Worm (Caenorhabditis elegans): Measurements from ENCODE around the gene rho-1.
"Not testable (repeated sequence)": the region's sequence is repeated elsewhere in the genome, so short reads cannot be mapped to it uniquely, and the experiment has no call there.

Gene rho-1

ce11 chrIV:16488921-16489320 lies at the start of gene rho-1:
rho-1 (minus strand) TSS chrIV:16489021.
- TF ChIP-seq unc-62 (GFP tag; optimal IDR thresholded peaks at IDR 0.05) = no peak

ce11 chrIV:16534900-16535299 lies 46.1 kb upstream of the rho-1 start:
- no peak for TF ChIP-seq unc-62 (GFP tag; optimal IDR thresholded peaks at IDR 0.05)

ce11 chrIV:16533361-16533760 lies 44.5 kb upstream of the rho-1 start, which contains the start of gene Y51H4A.6:
Y51H4A.6 (plus strand) TSS chrIV:16533661.
- TF ChIP-seq unc-62 (GFP tag; optimal IDR thresholded peaks at IDR 0.05) = no peak

ce11 chrIV:16528375-16528774 lies 39.6 kb upstream of the rho-1 start, which contains the start of gene Y51H4A.937:
Y51H4A.937 (plus strand) TSS chrIV:16528675.
- TF ChIP-seq unc-62 (GFP tag; optimal IDR thresholded peaks at IDR 0.05) = no peak

- no peak for TF ChIP-seq unc-62 (GFP tag; optimal IDR thresholded peaks at IDR 0.05)
These were observed 37.2 kb upstream of the rho-1 start, which contains the start of gene Y51H4A.5 for ce11 chrIV:16526038-16526437. Y51H4A.5 (minus strand) TSS chrIV:16526138.

ce11 chrIV:16525018-16525417 lies 36.2 kb upstream of the rho-1 start:
- no peak for TF ChIP-seq unc-62 (GFP tag; optimal IDR thresholded peaks at IDR 0.05)

- not testable (repeated sequence) for TF ChIP-seq unc-62 (GFP tag; optimal IDR thresholded peaks at IDR 0.05)
These were observed 18.3 kb upstream of the rho-1 start, which contains the start of gene Y51H4A.935 for ce11 chrIV:16507132-16507531. Y51H4A.935 (minus strand) TSS chrIV:16507232.

- no peak for TF ChIP-seq unc-62 (GFP tag; optimal IDR thresholded peaks at IDR 0.05)
These were observed 16.9 kb upstream of the rho-1 start, which contains the start of gene zip-7 for ce11 chrIV:16505632-16506203. zip-7 (minus strand) TSS chrIV:16505682.

- TF ChIP-seq unc-62 (GFP tag; optimal IDR thresholded peaks at IDR 0.05) = no peak
These were observed 14.9 kb upstream of the rho-1 start for ce11 chrIV:16503590-16504217.

ce11 chrIV:16503049-16503448 lies 14.2 kb upstream of the rho-1 start:
- TF ChIP-seq unc-62 (GFP tag; optimal IDR thresholded peaks at IDR 0.05) = no peak

- no peak for TF ChIP-seq unc-62 (GFP tag; optimal IDR thresholded peaks at IDR 0.05)
These were observed 13.6 kb upstream of the rho-1 start for ce11 chrIV:16502387-16502786.

ce11 chrIV:16501855-16502254 lies 13.0 kb upstream of the rho-1 start:
- TF ChIP-seq unc-62 (GFP tag; optimal IDR thresholded peaks at IDR 0.05) = no peak

- TF ChIP-seq unc-62 (GFP tag; optimal IDR thresholded peaks at IDR 0.05) = no peak
These were observed 9.2 kb upstream of the rho-1 start for ce11 chrIV:16498031-16498442.

- no peak for TF ChIP-seq unc-62 (GFP tag; optimal IDR thresholded peaks at IDR 0.05)
These were observed 7.7 kb upstream of the rho-1 start for ce11 chrIV:16496491-16496890.

ce11 chrIV:16494007-16494406 lies 5.2 kb upstream of the rho-1 start:
- no peak for TF ChIP-seq unc-62 (GFP tag; optimal IDR thresholded peaks at IDR 0.05)

- TF ChIP-seq unc-62 (GFP tag; optimal IDR thresholded peaks at IDR 0.05) = no peak
These were observed 4.1 kb upstream of the rho-1 start for ce11 chrIV:16492937-16493336.

ce11 chrIV:16492327-16492726 lies 3.5 kb upstream of the rho-1 start:
- TF ChIP-seq unc-62 (GFP tag; optimal IDR thresholded peaks at IDR 0.05) = no peak
